Worm (Caenorhabditis elegans): Measurements from ENCODE around the gene Y116A8A.4.
"Not testable (repeated sequence)": the region's sequence is repeated elsewhere in the genome, so short reads cannot be mapped to it uniquely, and the experiment has no call there.

The Y116A8A.4 gene

ce11 chrIV:16813825-16814224 is 8.8 kb upstream of the Y116A8A.4 start, which contains the start of gene Y116A8A.2:
Y116A8A.2 (minus strand) TSS chrIV:16813925.
- no peak for TF ChIP-seq nhr-21 (tag; optimal IDR thresholded peaks at IDR 0.05)
- TF ChIP-seq C34F6.9 (tag; optimal IDR thresholded peaks at IDR 0.05), result no peak
- no peak for TF ChIP-seq sma-3 (GFP tag; optimal IDR thresholded peaks at IDR 0.05)
- no peak for TF ChIP-seq mab-5 (tag; optimal IDR thresholded peaks at IDR 0.05)
- no peak for TF ChIP-seq mbf-1 (tag; optimal IDR thresholded peaks at IDR 0.05)

ce11 chrIV:16828698-16829097 is 6.1 kb downstream of the Y116A8A.4 start, which contains the start of gene Y116A8A.6:
Y116A8A.6 (minus strand) TSS chrIV:16828798.
- TF ChIP-seq ztf-4 (tag; optimal IDR thresholded peaks at IDR 0.05) (no peak), peb-1 (tag; optimal IDR thresholded peaks at IDR 0.05) (no peak), mbf-1 (tag; optimal IDR thresholded peaks at IDR 0.05) (no peak)

- no peak for TF ChIP-seq blmp-1 (tag; optimal IDR thresholded peaks at IDR 0.05; ENCODE audit: insufficient read depth)
- TF ChIP-seq nhr-23 (tag; optimal IDR thresholded peaks at IDR 0.05), result no peak
- no peak for TF ChIP-seq lin-11 (tag; optimal IDR thresholded peaks at IDR 0.05)
- no peak for TF ChIP-seq alr-1 (tag; optimal IDR thresholded peaks at IDR 0.05)
- TF ChIP-seq mdl-1 (tag; optimal IDR thresholded peaks at IDR 0.05), result no peak
- TF ChIP-seq nhr-12 (tag; optimal IDR thresholded peaks at IDR 0.05), result no peak
- TF ChIP-seq lin-13 (GFP tag; optimal IDR thresholded peaks at IDR 0.05), result no peak
- TF ChIP-seq dmd-4 (tag; optimal IDR thresholded peaks at IDR 0.05), result no peak
- no peak for TF ChIP-seq nhr-25 (tag; optimal IDR thresholded peaks at IDR 0.05)
- no peak for TF ChIP-seq unc-55 (GFP tag; optimal IDR thresholded peaks at IDR 0.05)
- TF ChIP-seq elt-3 (tag; optimal IDR thresholded peaks at IDR 0.05), result no peak
- TF ChIP-seq Y55F3AM.14 (GFP tag; optimal IDR thresholded peaks at IDR 0.05), result no peak
Measured at ce11 chrIV:16829896-16830295, 7.3 kb downstream of the Y116A8A.4 start, which contains the start of gene Y116A8A.7. Y116A8A.7 (plus strand) TSS chrIV:16830196.

ce11 chrIV:16831366-16831765 is 8.7 kb downstream of the Y116A8A.4 start, which contains the start of gene clec-194:
clec-194 (plus strand) TSS chrIV:16831666.
- TF ChIP-seq lin-13 (GFP tag; optimal IDR thresholded peaks at IDR 0.05) (no peak), ceh-82 (tag; optimal IDR thresholded peaks at IDR 0.05) (no peak), skn-1 (tag; optimal IDR thresholded peaks at IDR 0.05) (no peak), nhr-23 (tag; optimal IDR thresholded peaks at IDR 0.05) (no peak), lin-39 (tag; optimal IDR thresholded peaks at IDR 0.05) (no peak), mdl-1 (tag; optimal IDR thresholded peaks at IDR 0.05) (no peak), nhr-10 (tag; optimal IDR thresholded peaks at IDR 0.05) (no peak), nhr-237 (tag; optimal IDR thresholded peaks at IDR 0.05) (no peak), lin-11 (tag; optimal IDR thresholded peaks at IDR 0.05) (no peak), ama-1 (optimal IDR thresholded peaks at IDR 0.05) (no peak), elt-1 (tag; optimal IDR thresholded peaks at IDR 0.05) (no peak), blmp-1 (tag; optimal IDR thresholded peaks at IDR 0.05; ENCODE audit: insufficient read depth) (no peak), R02D3.7 (tag; optimal IDR thresholded peaks at IDR 0.05) (no peak), Y55F3AM.14 (GFP tag; optimal IDR thresholded peaks at IDR 0.05) (no peak), ztf-1 (GFP tag; conservative IDR thresholded peaks at IDR 0.05) (no peak), ztf-11 (tag; optimal IDR thresholded peaks at IDR 0.05) (no peak), gmeb-1 (tag; optimal IDR thresholded peaks at IDR 0.05) (no peak), F13H6.1 (tag; optimal IDR thresholded peaks at IDR 0.05) (no peak), mab-5 (tag; optimal IDR thresholded peaks at IDR 0.05) (no peak)

- not testable (repeated sequence) for TF ChIP-seq mbf-1 (tag; optimal IDR thresholded peaks at IDR 0.05); ztf-11 (tag; optimal IDR thresholded peaks at IDR 0.05); sma-9 (GFP tag; optimal IDR thresholded peaks at IDR 0.05); sma-9 (tag; optimal IDR thresholded peaks at IDR 0.05)
Measured at ce11 chrIV:16842873-16843272, 20.2 kb downstream of the Y116A8A.4 start, which contains the start of gene Y116A8A.150. Y116A8A.150 (minus strand) TSS chrIV:16842973.

- TF ChIP-seq unc-55 (GFP tag; optimal IDR thresholded peaks at IDR 0.05) (peak; percentile 25), Y55F3AM.14 (GFP tag; optimal IDR thresholded peaks at IDR 0.05) (peak; percentile 11), sma-3 (GFP tag; optimal IDR thresholded peaks at IDR 0.05) (peak; percentile 13), F13H6.1 (tag; optimal IDR thresholded peaks at IDR 0.05) (peak; percentile 65), lsy-2 (tag; optimal IDR thresholded peaks at IDR 0.05) (peak; percentile 43 to 71), gmeb-1 (tag; optimal IDR thresholded peaks at IDR 0.05) (peak; percentile 43)
Measured at ce11 chrIV:16845376-16845775, 22.7 kb downstream of the Y116A8A.4 start.

Data from whole organism, L2 larva.